Fruit fly (Drosophila melanogaster): ENCODE results near the gene Tl.

Gene Tl

dm6 chr3R:26871061-26871460 is 72.2 kb downstream of the Tl start:
- TF ChIP-seq CG10348 (GFP tag; IDR thresholded peaks at IDR 0.05) (no peak), CG17806 (tag; optimal IDR thresholded peaks at IDR 0.05) (no peak)

dm6 chr3R:26871852-26872251 is 73.0 kb downstream of the Tl start, which contains the start of gene SPARC:
SPARC (minus strand) TSS chr3R:26871995.
- TF ChIP-seq fd96Ca (GFP tag; IDR thresholded peaks at IDR 0.05) (no peak; the same call in 2 of the 3 replicates), CG13204 (GFP tag; optimal IDR thresholded peaks at IDR 0.05) (no peak), CG10348 (GFP tag; IDR thresholded peaks at IDR 0.05) (no peak), Pif1B (GFP tag; optimal IDR thresholded peaks at IDR 0.05) (no peak), CG14655 (GFP tag; optimal IDR thresholded peaks at IDR 0.05) (no peak), D1 (tag; optimal IDR thresholded peaks at IDR 0.05) (no peak), CG8159 (tag; optimal IDR thresholded peaks at IDR 0.05) (no peak), Ets98B (GFP tag; IDR thresholded peaks at IDR 0.05) (no peak), EcR (GFP tag; optimal IDR thresholded peaks at IDR 0.05) (no peak), CG32121 (GFP tag; IDR thresholded peaks at IDR 0.05) (no peak), CG9948 (tag; optimal IDR thresholded peaks at IDR 0.05) (no peak), CG15710 (tag; optimal IDR thresholded peaks at IDR 0.05) (no peak), CG34367 (tag; optimal IDR thresholded peaks at IDR 0.05) (no peak), CG12605 (GFP tag; IDR thresholded peaks at IDR 0.05) (no peak), rn (GFP tag; IDR thresholded peaks at IDR 0.05) (no peak), gl (tag; optimal IDR thresholded peaks at IDR 0.05) (no peak), Snoo (tag; optimal IDR thresholded peaks at IDR 0.05) (no peak), Pif1A (GFP tag; optimal IDR thresholded peaks at IDR 0.05) (no peak), CG17806 (tag; optimal IDR thresholded peaks at IDR 0.05) (no peak), CG8301 (tag; optimal IDR thresholded peaks at IDR 0.05) (no peak)

dm6 chr3R:26875544-26876027 is 76.7 kb downstream of the Tl start, which contains the start of gene Rb97D:
Rb97D (minus strand) TSS chr3R:26875742.
- no peak for TF ChIP-seq gl (tag; optimal IDR thresholded peaks at IDR 0.05)
- TF ChIP-seq CG9948 (tag; optimal IDR thresholded peaks at IDR 0.05): peak; percentile 30
- TF ChIP-seq EcR (GFP tag; optimal IDR thresholded peaks at IDR 0.05): no peak
- peak; percentile 63 for TF ChIP-seq Ets98B (GFP tag; IDR thresholded peaks at IDR 0.05)
- no peak for TF ChIP-seq Pif1B (GFP tag; optimal IDR thresholded peaks at IDR 0.05)
- TF ChIP-seq CG34367 (tag; optimal IDR thresholded peaks at IDR 0.05): peak; percentile 33
- TF ChIP-seq CG13204 (GFP tag; optimal IDR thresholded peaks at IDR 0.05): no peak
- peak; percentile 53 for TF ChIP-seq CG8159 (tag; optimal IDR thresholded peaks at IDR 0.05)
- peak; percentile 60 for TF ChIP-seq CG15710 (tag; optimal IDR thresholded peaks at IDR 0.05)
- no peak for TF ChIP-seq CG10348 (GFP tag; IDR thresholded peaks at IDR 0.05)
- TF ChIP-seq CG32121 (GFP tag; IDR thresholded peaks at IDR 0.05): peak; percentile 38; the same call in 1 of the 2 replicates
- TF ChIP-seq CG12605 (GFP tag; IDR thresholded peaks at IDR 0.05): peak; percentile 37; the same call in 1 of the 2 replicates
- TF ChIP-seq fd96Ca (GFP tag; IDR thresholded peaks at IDR 0.05): peak; percentile 72; the same call in 2 of the 3 replicates
- TF ChIP-seq CG8301 (tag; optimal IDR thresholded peaks at IDR 0.05): peak; percentile 52
- TF ChIP-seq Pif1A (GFP tag; optimal IDR thresholded peaks at IDR 0.05): no peak
- TF ChIP-seq rn (GFP tag; IDR thresholded peaks at IDR 0.05): no peak
- peak; percentile 34 for TF ChIP-seq CG17806 (tag; optimal IDR thresholded peaks at IDR 0.05)
- no peak for TF ChIP-seq D1 (tag; optimal IDR thresholded peaks at IDR 0.05)
- TF ChIP-seq CG14655 (GFP tag; optimal IDR thresholded peaks at IDR 0.05): no peak
- TF ChIP-seq Snoo (tag; optimal IDR thresholded peaks at IDR 0.05): peak; percentile 59
- TF ChIP-seq CG4496 (GFP tag; IDR thresholded peaks at IDR 0.05): peak; percentile 84; the same call in 2 of the 3 replicates

dm6 chr3R:26876432-26876831 is 77.6 kb downstream of the Tl start, which contains the start of gene CG5500:
CG5500 (plus strand) TSS chr3R:26876630.
- no peak for TF ChIP-seq CG34367 (tag; optimal IDR thresholded peaks at IDR 0.05)
- no peak for TF ChIP-seq Pif1B (GFP tag; optimal IDR thresholded peaks at IDR 0.05)
- no peak for TF ChIP-seq CG10348 (GFP tag; IDR thresholded peaks at IDR 0.05)
- TF ChIP-seq EcR (GFP tag; optimal IDR thresholded peaks at IDR 0.05): no peak
- TF ChIP-seq CG32121 (GFP tag; IDR thresholded peaks at IDR 0.05): no peak
- TF ChIP-seq Ets98B (GFP tag; IDR thresholded peaks at IDR 0.05): no peak
- no peak for TF ChIP-seq fd96Ca (GFP tag; IDR thresholded peaks at IDR 0.05)
- no peak for TF ChIP-seq CG12605 (GFP tag; IDR thresholded peaks at IDR 0.05)
- TF ChIP-seq Pif1A (GFP tag; optimal IDR thresholded peaks at IDR 0.05): no peak
- no peak for TF ChIP-seq CG4496 (GFP tag; IDR thresholded peaks at IDR 0.05)
- no peak for TF ChIP-seq CG14655 (GFP tag; optimal IDR thresholded peaks at IDR 0.05)
- no peak for TF ChIP-seq Snoo (tag; optimal IDR thresholded peaks at IDR 0.05)
- TF ChIP-seq CG13204 (GFP tag; optimal IDR thresholded peaks at IDR 0.05): no peak

- TF ChIP-seq CG34367 (tag; optimal IDR thresholded peaks at IDR 0.05) (no peak), EcR (GFP tag; optimal IDR thresholded peaks at IDR 0.05) (no peak), CG15710 (tag; optimal IDR thresholded peaks at IDR 0.05) (no peak), CG9948 (tag; optimal IDR thresholded peaks at IDR 0.05) (no peak)
Observed at dm6 chr3R:26876851-26877250, 78.0 kb downstream of the Tl start.

dm6 chr3R:26881121-26881895 is 82.5 kb downstream of the Tl start, which contains the start of the genes ro and T48:
ro (minus strand) TSS chr3R:26881171.
T48 (plus strand) TSS chr3R:26881734.
- TF ChIP-seq rn (GFP tag; IDR thresholded peaks at IDR 0.05) (0 out of 2 replicates have a peak, but pooled peaks have one; percentile 6), Snoo (tag; optimal IDR thresholded peaks at IDR 0.05) (peak; percentile 13), CG9948 (tag; optimal IDR thresholded peaks at IDR 0.05) (no peak), Pif1A (GFP tag; optimal IDR thresholded peaks at IDR 0.05) (no peak), Pif1B (GFP tag; optimal IDR thresholded peaks at IDR 0.05) (no peak), gl (tag; optimal IDR thresholded peaks at IDR 0.05) (no peak), fd96Ca (GFP tag; IDR thresholded peaks at IDR 0.05) (peak; percentile 36; the same call in 1 of the 3 replicates), CG4496 (GFP tag; IDR thresholded peaks at IDR 0.05) (peak; percentile 57; the same call in 2 of the 3 replicates), CG12605 (GFP tag; IDR thresholded peaks at IDR 0.05) (no peak)
